Worm (Caenorhabditis elegans): ENCODE measurements around the gene try-1.

try-1 gene

DNA sequence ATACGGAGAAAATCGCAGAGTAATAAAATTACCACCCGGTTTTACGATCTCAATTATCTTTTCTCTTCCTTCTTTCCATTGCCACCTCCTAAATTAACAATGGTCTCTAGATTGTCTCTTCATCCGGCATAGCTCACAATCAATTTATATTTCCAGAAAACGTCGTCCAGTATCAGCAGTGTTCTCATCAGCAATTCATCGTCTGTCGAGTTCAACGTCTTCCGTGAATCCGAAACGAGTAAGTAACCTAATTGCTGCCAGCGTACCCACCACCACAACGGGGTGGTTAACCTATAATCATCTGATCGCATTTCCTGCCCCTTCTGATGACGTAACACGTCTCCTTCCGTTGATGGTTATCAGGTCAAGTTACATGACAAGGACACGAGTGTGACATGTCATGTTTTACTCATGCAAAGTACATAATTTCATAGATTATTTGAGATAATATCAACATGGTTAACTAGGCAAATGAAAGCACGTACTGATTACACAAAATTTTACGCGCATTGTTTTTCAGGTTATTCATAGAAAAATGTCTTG, 36.7 kb upstream of the try-1 start (continued):
- TF ChIP-seq snu-23 (GFP tag; optimal IDR thresholded peaks at IDR 0.05): peak; percentile 3
- no peak for TF ChIP-seq ceh-8 (GFP tag; optimal IDR thresholded peaks at IDR 0.05)
- TF ChIP-seq hlh-4 (tag; optimal IDR thresholded peaks at IDR 0.05): no peak
- no peak for TF ChIP-seq fkh-4 (tag; optimal IDR thresholded peaks at IDR 0.05; ENCODE audit: borderline replicate concordance)
- no peak for TF ChIP-seq dsc-1 (tag; optimal IDR thresholded peaks at IDR 0.05)
- no peak for TF ChIP-seq ama-1 (optimal IDR thresholded peaks at IDR 0.05)
- TF ChIP-seq Y116A8C.19 (tag; optimal IDR thresholded peaks at IDR 0.05; ENCODE audit: borderline replicate concordance): no peak
- TF ChIP-seq nhr-11 (tag; optimal IDR thresholded peaks at IDR 0.05): no peak
- TF ChIP-seq blmp-1 (tag; optimal IDR thresholded peaks at IDR 0.05): peak; percentile 33
- peak; percentile 34 for TF ChIP-seq nhr-20 (tag; optimal IDR thresholded peaks at IDR 0.05)
- TF ChIP-seq irx-1 (tag; optimal IDR thresholded peaks at IDR 0.05): no peak
- peak in 1 of 2 experiments; percentile 55 for TF ChIP-seq lin-35 (GFP tag; optimal IDR thresholded peaks at IDR 0.05)
- TF ChIP-seq lin-39 (tag; optimal IDR thresholded peaks at IDR 0.05): no peak

DNA sequence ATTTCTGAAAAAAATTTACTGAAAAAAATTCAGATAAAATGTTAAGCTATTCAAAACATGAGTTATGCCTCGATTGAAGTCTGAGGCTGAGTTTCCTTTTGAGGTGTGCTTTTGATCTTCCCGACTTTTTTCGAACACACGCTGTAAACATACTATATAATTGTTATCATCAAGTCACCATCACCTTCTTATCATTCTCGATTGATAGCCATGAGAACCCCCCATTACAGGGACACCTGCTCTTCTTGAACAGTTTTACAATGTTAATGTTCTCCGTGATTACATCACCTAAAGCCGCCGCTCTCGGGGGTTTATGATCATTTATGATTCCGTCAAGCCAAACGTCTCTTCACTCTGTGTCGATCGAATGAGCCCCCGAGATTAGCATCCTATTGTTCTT, 34.8 kb upstream of the try-1 start:
- TF ChIP-seq efl-1 (optimal IDR thresholded peaks at IDR 0.05): no peak
- TF ChIP-seq efl-1 (GFP tag; optimal IDR thresholded peaks at IDR 0.05 in 1 of 2): peak in 1 of 2 experiments; percentile 29
- TF ChIP-seq sup-37 (GFP tag; optimal IDR thresholded peaks at IDR 0.05): no peak

- TF ChIP-seq ztf-11 (tag; optimal IDR thresholded peaks at IDR 0.05) (peak in 1 of 2 experiments; percentile 87), nhr-85 (tag) (peak; percentile 66), mep-1 (tag; optimal IDR thresholded peaks at IDR 0.05) (no peak), tbx-2 (tag; optimal IDR thresholded peaks at IDR 0.05) (peak; percentile 58), blmp-1 (tag; optimal IDR thresholded peaks at IDR 0.05) (peak; percentile 11), unc-98 (GFP tag; IDR thresholded peaks at IDR 0.05) (no peak), aha-1 (tag; optimal IDR thresholded peaks at IDR 0.05) (no peak), lin-14 (GFP tag; optimal IDR thresholded peaks at IDR 0.05) (peak; percentile 14), efl-1 (optimal IDR thresholded peaks at IDR 0.05) (no peak), efl-1 (GFP tag; optimal IDR thresholded peaks at IDR 0.05 in 1 of 2) (peak in 1 of 2 experiments; percentile 64)
These were observed 32.5 kb upstream of the try-1 start for ce11 chrII:4981682-4982404.

DNA sequence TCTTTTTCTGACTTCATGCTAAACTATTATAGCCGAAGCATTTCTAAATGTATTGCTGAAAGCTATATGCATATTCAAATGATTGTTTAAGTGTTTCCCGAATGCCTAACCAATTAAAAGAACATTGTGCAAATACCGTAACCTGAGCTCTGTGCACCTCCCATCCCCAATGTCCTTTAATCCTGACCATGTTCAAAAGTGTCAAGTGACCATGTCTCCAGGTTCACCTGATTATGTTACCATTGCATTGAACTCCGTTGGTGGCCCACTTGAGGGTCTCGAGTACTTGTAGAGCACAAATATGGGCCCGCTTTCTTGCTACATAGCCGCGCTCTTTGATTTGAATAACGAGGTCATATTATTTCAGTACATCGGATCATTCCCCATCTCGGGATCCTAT, 26.0 kb upstream of the try-1 start:
- no peak for TF ChIP-seq lin-14 (GFP tag; optimal IDR thresholded peaks at IDR 0.05)
- TF ChIP-seq mef-2 (tag; optimal IDR thresholded peaks at IDR 0.05): no peak
- TF ChIP-seq nhr-85 (tag): no peak
- no peak for TF ChIP-seq ceh-90 (tag; optimal IDR thresholded peaks at IDR 0.05)
- no peak for TF ChIP-seq pax-3 (tag; optimal IDR thresholded peaks at IDR 0.05)
- no peak for TF ChIP-seq isw-1 (GFP tag; IDR thresholded peaks at IDR 0.05)
- no peak for TF ChIP-seq pag-3 (tag; optimal IDR thresholded peaks at IDR 0.05; ENCODE audit: borderline replicate concordance, insufficient read depth)
- TF ChIP-seq ztf-4 (tag; optimal IDR thresholded peaks at IDR 0.05): no peak
- no peak for TF ChIP-seq jun-1 (tag; optimal IDR thresholded peaks at IDR 0.05)
- no peak for TF ChIP-seq C04F5.9 (tag; optimal IDR thresholded peaks at IDR 0.05)
- TF ChIP-seq ces-1 (GFP tag; optimal IDR thresholded peaks at IDR 0.05): no peak
- TF ChIP-seq C16A3.4 (tag; optimal IDR thresholded peaks at IDR 0.05): no peak
- TF ChIP-seq fkh-8 (tag; optimal IDR thresholded peaks at IDR 0.05): no peak
- TF ChIP-seq sox-4 (tag; optimal IDR thresholded peaks at IDR 0.05): no peak
- no peak for TF ChIP-seq snu-23 (GFP tag; optimal IDR thresholded peaks at IDR 0.05)
- no peak for TF ChIP-seq unc-62 (GFP tag; optimal IDR thresholded peaks at IDR 0.05)
- TF ChIP-seq fkh-10 (GFP tag; optimal IDR thresholded peaks at IDR 0.05): no peak
- no peak for TF ChIP-seq lin-39 (tag; optimal IDR thresholded peaks at IDR 0.05)

Measured in whole organism, L1 larva.